Worm (Caenorhabditis elegans): ENCODE results near the gene oac-15.

Gene oac-15

DNA sequence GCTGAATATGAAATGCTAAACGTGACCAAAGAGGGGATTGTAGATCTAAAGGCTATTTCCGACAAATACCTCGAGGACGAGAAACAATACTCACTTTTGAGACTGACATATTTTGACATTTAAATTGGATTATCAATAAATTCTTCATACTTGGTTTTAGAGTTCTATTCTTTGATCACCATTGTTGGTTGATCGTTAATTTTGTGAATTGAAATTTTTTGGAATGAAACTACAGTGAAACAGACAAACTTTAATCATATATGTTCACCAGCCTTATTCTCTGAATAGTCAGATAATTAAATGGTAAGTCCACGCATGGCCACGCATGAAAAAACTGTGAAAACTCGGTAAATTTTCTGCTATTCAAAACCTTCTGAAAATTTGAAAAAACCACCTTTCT is 7.1 kb downstream of the oac-15 start, which contains the start of gene F11A5.18:
Gene F11A5.18 (plus strand): TSS at position 301 of the 400 bp plus-strand sequence.
- TF ChIP-seq fkh-6 (tag; optimal IDR thresholded peaks at IDR 0.05): no peak
- TF ChIP-seq K02D7.2 (tag; optimal IDR thresholded peaks at IDR 0.05): no peak
- no peak for TF ChIP-seq ceh-24 (tag; optimal IDR thresholded peaks at IDR 0.05)
- no peak for TF ChIP-seq nhr-11 (tag; optimal IDR thresholded peaks at IDR 0.05)
- TF ChIP-seq syd-9 (tag; optimal IDR thresholded peaks at IDR 0.05): no peak
- TF ChIP-seq ceh-45 (GFP tag; IDR thresholded peaks at IDR 0.05): no peak
- no peak for TF ChIP-seq ztf-16 (tag; optimal IDR thresholded peaks at IDR 0.05)
- TF ChIP-seq hlh-13 (GFP tag; optimal IDR thresholded peaks at IDR 0.05): no peak
- no peak for TF ChIP-seq nfya-1 (tag; optimal IDR thresholded peaks at IDR 0.05)
- TF ChIP-seq C38D4.7 (GFP tag; optimal IDR thresholded peaks at IDR 0.05): no peak
- no peak for TF ChIP-seq pqm-1 (tag; optimal IDR thresholded peaks at IDR 0.05)
- TF ChIP-seq ttx-3 (tag; optimal IDR thresholded peaks at IDR 0.05): no peak
- no peak for TF ChIP-seq pax-1 (tag; optimal IDR thresholded peaks at IDR 0.05)
- TF ChIP-seq ets-4 (tag; optimal IDR thresholded peaks at IDR 0.05): no peak
- TF ChIP-seq T23F11.4 (GFP tag; optimal IDR thresholded peaks at IDR 0.05): no peak
- no peak for TF ChIP-seq mec-3 (tag; optimal IDR thresholded peaks at IDR 0.05; ENCODE audit: borderline replicate concordance)
- TF ChIP-seq fkh-10 (GFP tag; optimal IDR thresholded peaks at IDR 0.05): no peak
- no peak for TF ChIP-seq che-1 (tag; optimal IDR thresholded peaks at IDR 0.05)
- no peak for TF ChIP-seq ceh-6 (GFP tag; optimal IDR thresholded peaks at IDR 0.05)
- TF ChIP-seq sox-4 (tag; optimal IDR thresholded peaks at IDR 0.05): no peak

- no peak for TF ChIP-seq gmeb-2 (tag; optimal IDR thresholded peaks at IDR 0.05)
- no peak for TF ChIP-seq C38D4.7 (GFP tag; optimal IDR thresholded peaks at IDR 0.05)
- TF ChIP-seq pqm-1 (tag; optimal IDR thresholded peaks at IDR 0.05): no peak
- no peak for TF ChIP-seq nfya-1 (tag; optimal IDR thresholded peaks at IDR 0.05)
- TF ChIP-seq ceh-6 (GFP tag; optimal IDR thresholded peaks at IDR 0.05): no peak
- TF ChIP-seq fax-1 (tag; optimal IDR thresholded peaks at IDR 0.05): no peak
- no peak for TF ChIP-seq hlh-8 (tag; optimal IDR thresholded peaks at IDR 0.05)
- no peak for TF ChIP-seq lin-11 (tag; optimal IDR thresholded peaks at IDR 0.05)
- TF ChIP-seq ceh-14 (tag; optimal IDR thresholded peaks at IDR 0.05): no peak
- no peak for TF ChIP-seq ceh-22 (tag; optimal IDR thresholded peaks at IDR 0.05)
- TF ChIP-seq ceh-24 (tag; optimal IDR thresholded peaks at IDR 0.05): no peak
- no peak for TF ChIP-seq K09A11.1 (tag; optimal IDR thresholded peaks at IDR 0.05; ENCODE audit: insufficient read depth)
- no peak for TF ChIP-seq fkh-10 (GFP tag; optimal IDR thresholded peaks at IDR 0.05)
- TF ChIP-seq dve-1 (tag; optimal IDR thresholded peaks at IDR 0.05): no peak
- TF ChIP-seq ets-4 (tag; optimal IDR thresholded peaks at IDR 0.05): no peak
- no peak for TF ChIP-seq unc-55 (GFP tag; optimal IDR thresholded peaks at IDR 0.05)
- TF ChIP-seq ama-1 (optimal IDR thresholded peaks at IDR 0.05): no peak
These were observed 8.0 kb downstream of the oac-15 start, which contains the start of gene F11A5.17 for ce11 chrV:16201730-16202129. F11A5.17 (plus strand) TSS chrV:16202030.

- no peak for TF ChIP-seq ets-4 (tag; optimal IDR thresholded peaks at IDR 0.05)
- no peak for TF ChIP-seq ceh-14 (tag; optimal IDR thresholded peaks at IDR 0.05)
- TF ChIP-seq ztf-16 (tag; optimal IDR thresholded peaks at IDR 0.05): no peak
- no peak for TF ChIP-seq syd-9 (tag; optimal IDR thresholded peaks at IDR 0.05)
- no peak for TF ChIP-seq ceh-22 (tag; optimal IDR thresholded peaks at IDR 0.05)
- TF ChIP-seq ceh-34 (tag; optimal IDR thresholded peaks at IDR 0.05): no peak
- no peak for TF ChIP-seq pqm-1 (tag; optimal IDR thresholded peaks at IDR 0.05)
- TF ChIP-seq pha-4 (tag; optimal IDR thresholded peaks at IDR 0.05): no peak
- no peak for TF ChIP-seq tbx-2 (tag; optimal IDR thresholded peaks at IDR 0.05)
- TF ChIP-seq gmeb-2 (tag; optimal IDR thresholded peaks at IDR 0.05): no peak
- TF ChIP-seq ceh-18 (tag; optimal IDR thresholded peaks at IDR 0.05): no peak
- no peak for TF ChIP-seq mec-3 (tag; optimal IDR thresholded peaks at IDR 0.05; ENCODE audit: borderline replicate concordance)
- no peak for TF ChIP-seq F13H6.1 (tag; optimal IDR thresholded peaks at IDR 0.05)
These were observed 11.7 kb downstream of the oac-15 start, which contains the start of gene F11A5.5 for ce11 chrV:16198016-16198415. F11A5.5 (plus strand) TSS chrV:16198316.

ce11 chrV:16195379-16195778 is 14.4 kb downstream of the oac-15 start, which contains the start of gene rabr-3:
rabr-3 (plus strand) TSS chrV:16195679.
- no peak for TF ChIP-seq fkh-10 (GFP tag; optimal IDR thresholded peaks at IDR 0.05)
- no peak for TF ChIP-seq che-1 (tag; optimal IDR thresholded peaks at IDR 0.05)
- no peak for TF ChIP-seq unc-86 (tag; optimal IDR thresholded peaks at IDR 0.05)
- TF ChIP-seq pat-9 (tag; optimal IDR thresholded peaks at IDR 0.05): no peak
- no peak for TF ChIP-seq ztf-16 (tag; optimal IDR thresholded peaks at IDR 0.05)
- TF ChIP-seq ceh-6 (GFP tag; optimal IDR thresholded peaks at IDR 0.05): no peak
- no peak for TF ChIP-seq pha-4 (tag; optimal IDR thresholded peaks at IDR 0.05)
- TF ChIP-seq T23F11.4 (GFP tag; optimal IDR thresholded peaks at IDR 0.05): no peak
- TF ChIP-seq nfya-1 (tag; optimal IDR thresholded peaks at IDR 0.05): no peak
- TF ChIP-seq syd-9 (tag; optimal IDR thresholded peaks at IDR 0.05): no peak
- no peak for TF ChIP-seq ceh-22 (tag; optimal IDR thresholded peaks at IDR 0.05)

All from whole organism, late embryonic.